Worm (Caenorhabditis elegans) whole organism, L4/young adult: ENCODE measurements around the gene ace-1.

ENCODE experiments used
- dao-5 ChIP-seq: sonication (generic microtip); optimal IDR thresholded peaks from 2 replicates; lab custom pipeline; 2016; ENCODE audit warnings: missing genotype, missing genetic modification characterization, moderate library complexity, missing compliant biosample characterization
- him-1 ChIP-seq: sonication (generic microtip); optimal IDR thresholded peaks from 2 replicates; lab custom pipeline; 2016; ENCODE audit warnings: missing genotype, missing genetic modification reagents, missing genetic modification characterization, missing compliant biosample characterization

- TF ChIP-seq dao-5 (tag; lab: Kevin White, UChicago) (no peak), him-1 (tag; lab: Kevin White, UChicago) (no peak)
Measured at ce11 chrX:16387206-16387605, 20.1 kb downstream of the ace-1 start.
